Worm (Caenorhabditis elegans): ENCODE data around the gene mttu-1.

The mttu-1 gene

DNA sequence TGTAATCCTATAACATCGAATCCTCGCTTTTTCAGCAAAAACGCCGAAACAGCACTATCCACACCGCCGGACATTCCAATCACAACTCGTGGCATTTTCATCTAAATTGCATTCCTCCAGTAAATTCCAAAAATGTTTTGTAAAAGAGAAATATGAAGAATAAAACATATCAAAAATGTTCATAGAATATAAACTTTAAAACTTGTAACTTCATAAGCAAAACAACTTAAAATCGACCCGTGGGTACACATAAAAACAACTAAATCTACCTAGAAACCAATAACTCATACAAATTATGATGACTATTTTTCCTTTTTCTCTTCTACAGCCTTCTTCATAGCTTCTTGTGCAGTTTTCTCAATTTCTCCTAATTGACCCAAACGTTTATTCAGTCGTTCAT, at the start of gene mttu-1:
mttu-1 (minus strand) TSS at position 101 of the 400 bp plus-strand sequence.
- TF ChIP-seq hlh-30 (tag; optimal IDR thresholded peaks at IDR 0.05; ENCODE audit: insufficient read depth): no peak
- no peak for TF ChIP-seq fos-1 (tag; optimal IDR thresholded peaks at IDR 0.05)
- TF ChIP-seq egl-43 (GFP tag; IDR thresholded peaks at IDR 0.05): no peak
- TF ChIP-seq ceh-32 (tag; optimal IDR thresholded peaks at IDR 0.05; ENCODE audit: poor library complexity): no peak
- no peak for TF ChIP-seq daf-16 (GFP tag; optimal IDR thresholded peaks at IDR 0.05)
- no peak for TF ChIP-seq daf-16 (tag; optimal IDR thresholded peaks at IDR 0.05)
- TF ChIP-seq F44E2.7 (GFP tag; IDR thresholded peaks at IDR 0.05): no peak
- TF ChIP-seq vab-7 (GFP tag; IDR thresholded peaks at IDR 0.05): no peak
- no peak for TF ChIP-seq duxl-1 (tag; optimal IDR thresholded peaks at IDR 0.05; ENCODE audit: poor library complexity)
- no peak for TF ChIP-seq T20F7.1 (GFP tag; optimal IDR thresholded peaks at IDR 0.05)
- TF ChIP-seq unc-39 (tag; optimal IDR thresholded peaks at IDR 0.05): no peak
- TF ChIP-seq nhr-41 (GFP tag; IDR thresholded peaks at IDR 0.05): no peak
- no peak for TF ChIP-seq mdl-1 (tag; optimal IDR thresholded peaks at IDR 0.05)
- no peak for TF ChIP-seq T26A8.4 (GFP tag; IDR thresholded peaks at IDR 0.05)
- no peak for TF ChIP-seq lin-15B (tag; optimal IDR thresholded peaks at IDR 0.05)
- TF ChIP-seq zfp-3 (GFP tag; conservative IDR thresholded peaks at IDR 0.05): no peak
- no peak for TF ChIP-seq nhr-48 (tag; optimal IDR thresholded peaks at IDR 0.05)
- TF ChIP-seq ceh-62 (tag; optimal IDR thresholded peaks at IDR 0.05): no peak
- no peak for TF ChIP-seq unc-130 (GFP tag; optimal IDR thresholded peaks at IDR 0.05)
- TF ChIP-seq daf-12 (tag; optimal IDR thresholded peaks at IDR 0.05): no peak
- TF ChIP-seq daf-8 (GFP tag; IDR thresholded peaks at IDR 0.05): no peak

DNA sequence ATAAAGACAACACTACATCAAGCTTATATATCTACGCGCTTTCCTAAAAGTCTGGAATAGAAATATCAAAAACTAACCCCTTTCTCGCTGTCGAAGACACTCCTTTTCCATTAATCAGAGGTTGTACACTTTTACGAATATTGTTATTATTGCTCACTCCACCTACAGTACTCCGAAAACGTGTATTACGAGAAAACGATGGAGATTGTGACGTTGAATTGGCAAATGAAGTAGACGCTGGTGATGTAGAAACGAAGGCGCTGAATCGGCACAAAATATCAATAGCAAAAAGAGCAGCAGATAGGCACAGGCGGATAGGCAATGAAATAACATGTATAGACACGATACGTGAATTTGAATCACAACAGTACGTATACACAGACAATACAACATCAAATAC, 47.6 kb upstream of the mttu-1 start:
- TF ChIP-seq spr-3 (GFP tag; optimal IDR thresholded peaks at IDR 0.05) (no peak), madf-5 (GFP tag; IDR thresholded peaks at IDR 0.05) (no peak), Y5F2A.4 (GFP tag; optimal IDR thresholded peaks at IDR 0.05) (no peak), snpc-4 (tag; optimal IDR thresholded peaks at IDR 0.05) (no peak), ctbp-1 (GFP tag; IDR thresholded peaks at IDR 0.05) (no peak), ZK546.5 (tag; optimal IDR thresholded peaks at IDR 0.05) (no peak), mxl-2 (GFP tag; conservative IDR thresholded peaks at IDR 0.05) (no peak), pha-4 (GFP tag; IDR thresholded peaks at IDR 0.05) (no peak), pha-4 (tag; optimal IDR thresholded peaks at IDR 0.05) (no peak), hif-1 (tag; optimal IDR thresholded peaks at IDR 0.05) (no peak), dve-1 (tag; optimal IDR thresholded peaks at IDR 0.05; ENCODE audit: insufficient read depth) (no peak), skn-1 (tag; optimal IDR thresholded peaks at IDR 0.05) (no peak), lin-39 (tag; optimal IDR thresholded peaks at IDR 0.05) (no peak), nhr-11 (tag; optimal IDR thresholded peaks at IDR 0.05) (no peak), zfp-2 (tag; optimal IDR thresholded peaks at IDR 0.05) (no peak), daf-19 (GFP tag; conservative IDR thresholded peaks at IDR 0.05) (no peak), cey-2 (tag; optimal IDR thresholded peaks at IDR 0.05; ENCODE audit: borderline replicate concordance, insufficient read depth) (no peak), vab-7 (GFP tag; IDR thresholded peaks at IDR 0.05) (no peak)

DNA sequence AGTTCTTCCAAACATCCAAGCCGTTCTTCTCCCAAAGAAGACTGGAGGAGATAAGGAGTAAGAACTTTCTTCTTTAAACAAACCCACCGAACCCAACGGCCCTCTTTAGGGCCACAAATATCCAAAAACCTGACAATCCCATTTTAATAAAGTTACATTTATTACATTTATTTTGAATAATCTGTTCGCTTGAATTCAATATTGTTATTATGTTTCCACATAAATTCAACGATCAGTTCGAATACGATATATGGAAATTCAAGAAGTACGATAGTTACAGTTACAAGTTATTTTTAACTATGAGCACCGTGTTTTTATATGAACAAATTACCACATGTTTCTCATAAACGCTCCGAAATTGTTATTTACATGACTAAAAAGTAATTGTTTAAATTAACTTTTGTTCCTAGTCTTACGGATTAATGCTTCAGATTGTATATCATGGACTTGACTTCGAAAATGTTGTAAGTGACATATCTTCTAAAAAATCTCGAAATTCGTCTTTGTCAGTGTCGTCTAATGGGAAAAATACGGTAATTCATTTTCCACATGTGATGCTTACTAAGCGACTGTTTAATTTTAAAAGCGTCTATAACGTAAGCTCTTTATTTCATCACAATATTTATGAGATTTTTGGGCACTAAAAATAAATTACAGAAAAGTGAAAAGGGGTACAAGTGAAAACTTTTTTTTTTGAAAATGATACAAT, 44.2 kb upstream of the mttu-1 start:
- TF ChIP-seq unc-62 (GFP tag; optimal IDR thresholded peaks at IDR 0.05 in 1 of 2) (peak in 1 of 2 experiments; percentile 62), unc-62 (tag; optimal IDR thresholded peaks at IDR 0.05) (no peak), pha-4 (GFP tag; IDR thresholded peaks at IDR 0.05) (peak; percentile 29; the same call in 1 of the 2 replicates), pha-4 (tag; optimal IDR thresholded peaks at IDR 0.05) (no peak), nhr-28 (tag; optimal IDR thresholded peaks at IDR 0.05) (no peak), snpc-1.2 (GFP tag; IDR thresholded peaks at IDR 0.05) (peak; percentile 74), daf-19 (GFP tag; conservative IDR thresholded peaks at IDR 0.05) (0 out of 2 replicates have a peak, but pooled peaks have one; percentile 49), arid-1 (GFP tag; conservative IDR thresholded peaks at IDR 0.05) (0 out of 2 replicates have a peak, but pooled peaks have one; percentile 29), lim-7 (GFP tag; IDR thresholded peaks at IDR 0.05) (0 out of 2 replicates have a peak, but pooled peaks have one; percentile 26), rbr-2 (tag; optimal IDR thresholded peaks at IDR 0.05) (no peak), dmd-8 (GFP tag; IDR thresholded peaks at IDR 0.05) (0 out of 2 replicates have a peak, but pooled peaks have one; percentile 61), F49E8.2 (tag; optimal IDR thresholded peaks at IDR 0.05; ENCODE audit: borderline replicate concordance) (peak; percentile 72), lin-1 (GFP tag; IDR thresholded peaks at IDR 0.05) (peak; percentile 28; the same call in 1 of the 2 replicates), ZK337.2 (GFP tag; IDR thresholded peaks at IDR 0.05) (no peak)

Data from whole organism, L4 larva.